Fruit fly (Drosophila melanogaster): ENCODE measurements around the gene Uros2.

Gene Uros2

DNA sequence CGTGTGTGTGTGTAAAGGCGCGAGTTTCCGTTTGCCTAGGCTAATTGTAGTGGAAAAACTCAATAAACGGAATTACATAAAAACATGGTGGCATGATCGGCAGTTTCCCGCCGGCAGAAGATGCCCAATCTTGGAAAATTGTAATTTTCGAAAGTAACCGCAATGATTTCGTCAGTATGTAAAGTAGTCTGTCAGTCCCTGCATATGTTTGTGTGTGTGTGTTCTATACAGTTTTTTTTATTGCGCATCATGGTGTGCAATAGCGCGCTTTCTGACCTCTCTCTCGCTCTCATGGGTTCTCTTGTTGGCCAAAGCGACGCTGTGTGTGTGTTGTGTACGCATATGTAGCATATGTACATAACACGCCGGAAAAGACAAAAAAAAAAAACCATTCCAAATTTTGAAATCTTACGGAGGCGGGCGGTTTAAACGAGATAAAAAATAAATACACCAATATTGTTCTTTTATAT is 6.0 kb downstream of the Uros2 start (continued):
- no peak for TF ChIP-seq Kr (GFP tag; optimal IDR thresholded peaks at IDR 0.05)
- TF ChIP-seq Oaz (GFP tag; IDR thresholded peaks at IDR 0.05) = no peak; the same call in 1 of the 2 replicates
- peak; percentile 69; the same call in 1 of the 2 replicates for TF ChIP-seq CG14014 (GFP tag; IDR thresholded peaks at IDR 0.05)
- TF ChIP-seq chn (GFP tag; optimal IDR thresholded peaks at IDR 0.05) = peak; percentile 6
- no peak for TF ChIP-seq Rx (GFP tag; IDR thresholded peaks at IDR 0.05)
- TF ChIP-seq zfh2 (GFP tag; optimal IDR thresholded peaks at IDR 0.05) = peak; percentile 11
- no peak for TF ChIP-seq CG30431 (GFP tag; optimal IDR thresholded peaks at IDR 0.05)
- TF ChIP-seq hth (optimal IDR thresholded peaks at IDR 0.05) = no peak
- TF ChIP-seq fd102C (GFP tag; optimal IDR thresholded peaks at IDR 0.05) = no peak
- peak; percentile 26; the same call in 1 of the 3 replicates for TF ChIP-seq B-H1 (GFP tag; IDR thresholded peaks at IDR 0.05)
- no peak for TF ChIP-seq sim (GFP tag; IDR thresholded peaks at IDR 0.05)
- no peak for TF ChIP-seq al (GFP tag; IDR thresholded peaks at IDR 0.05)
- no peak for TF ChIP-seq tna (GFP tag; IDR thresholded peaks at IDR 0.05; ENCODE audit: partially characterized antibody)
- no peak for TF ChIP-seq CG2202 (tag; optimal IDR thresholded peaks at IDR 0.05)
- peak; percentile 41 for TF ChIP-seq CG3838 (GFP tag; optimal IDR thresholded peaks at IDR 0.05)
- TF ChIP-seq stwl (tag; optimal IDR thresholded peaks at IDR 0.05) = no peak
- peak; percentile 5 for TF ChIP-seq CG12155 (GFP tag; optimal IDR thresholded peaks at IDR 0.05)
- TF ChIP-seq maf-S (GFP tag; optimal IDR thresholded peaks at IDR 0.05) = peak; percentile 32
- TF ChIP-seq CG10565 (GFP tag; optimal IDR thresholded peaks at IDR 0.05) = no peak
- TF ChIP-seq CG9437 (GFP tag; optimal IDR thresholded peaks at IDR 0.05) = no peak
- peak; percentile 53 for TF ChIP-seq nom (GFP tag; optimal IDR thresholded peaks at IDR 0.05)
- TF ChIP-seq tio (GFP tag; optimal IDR thresholded peaks at IDR 0.05) = no peak
- TF ChIP-seq CG33213 (GFP tag; optimal IDR thresholded peaks at IDR 0.05) = peak; percentile 66
- TF ChIP-seq Ada2b (GFP tag; IDR thresholded peaks at IDR 0.05) = no peak
- peak; percentile 42 for TF ChIP-seq Fer3 (tag; optimal IDR thresholded peaks at IDR 0.05)
- TF ChIP-seq grau (tag; optimal IDR thresholded peaks at IDR 0.05) = peak; percentile 16
- TF ChIP-seq fd64A (GFP tag; optimal IDR thresholded peaks at IDR 0.05) = no peak
- TF ChIP-seq CG7839 (tag; optimal IDR thresholded peaks at IDR 0.05) = peak; percentile 29
- TF ChIP-seq Eip74EF (GFP tag; optimal IDR thresholded peaks at IDR 0.05) = peak in 1 of 2 experiments; percentile 92
- no peak for TF ChIP-seq Bgb (GFP tag; IDR thresholded peaks at IDR 0.05; ENCODE audit: partially characterized antibody)
- no peak for TF ChIP-seq Dip3 (GFP tag; optimal IDR thresholded peaks at IDR 0.05)
- TF ChIP-seq CG5245 (GFP tag; optimal IDR thresholded peaks at IDR 0.05) = no peak
- no peak for TF ChIP-seq bigmax (GFP tag; optimal IDR thresholded peaks at IDR 0.05)
- no peak for TF ChIP-seq CG3163 (GFP tag; optimal IDR thresholded peaks at IDR 0.05)
- TF ChIP-seq Xrp1 (GFP tag; IDR thresholded peaks at IDR 0.05) = peak; percentile 52; the same call in 1 of the 2 replicates
- TF ChIP-seq ash1 (GFP tag; optimal IDR thresholded peaks at IDR 0.05) = no peak
- peak; percentile 12 for TF ChIP-seq slp2 (GFP tag; optimal IDR thresholded peaks at IDR 0.05)
- TF ChIP-seq Hr3 (GFP tag; optimal IDR thresholded peaks at IDR 0.05) = peak; percentile 30
- TF ChIP-seq Ptx1 (GFP tag; IDR thresholded peaks at IDR 0.05) = no peak
- no peak for TF ChIP-seq Drgx (GFP tag; IDR thresholded peaks at IDR 0.05)
- TF ChIP-seq CG32772 (GFP tag; IDR thresholded peaks at IDR 0.05) = peak; percentile 92
- TF ChIP-seq lola (GFP tag; optimal IDR thresholded peaks at IDR 0.05) = no peak
- no peak for TF ChIP-seq luna (GFP tag; optimal IDR thresholded peaks at IDR 0.05)
- TF ChIP-seq CG13287 (GFP tag; IDR thresholded peaks at IDR 0.05; ENCODE audit: partially characterized antibody) = no peak
- TF ChIP-seq trh (GFP tag; optimal IDR thresholded peaks at IDR 0.05) = no peak
- TF ChIP-seq Max (GFP tag; optimal IDR thresholded peaks at IDR 0.05) = peak; percentile 50
- no peak for TF ChIP-seq CG3847 (GFP tag; IDR thresholded peaks at IDR 0.05)
- TF ChIP-seq CG13894 (tag; optimal IDR thresholded peaks at IDR 0.05) = peak; percentile 29
- TF ChIP-seq CG10209 (GFP tag; optimal IDR thresholded peaks at IDR 0.05) = no peak
- no peak for TF ChIP-seq Scr (GFP tag; IDR thresholded peaks at IDR 0.05; ENCODE audit: partially characterized antibody)
- peak; percentile 47 for TF ChIP-seq Mes4 (GFP tag; optimal IDR thresholded peaks at IDR 0.05)

All from whole organism, embryonic.